Worm (Caenorhabditis elegans): Measurements from ENCODE around the gene F58G6.3.

Gene F58G6.3

ce11 chrIV:9655556-9655955 lies 2.2 kb downstream of the F58G6.3 start:
- TF ChIP-seq unc-86 (tag; optimal IDR thresholded peaks at IDR 0.05) (no peak), lin-14 (GFP tag; optimal IDR thresholded peaks at IDR 0.05) (peak; percentile 22), zag-1 (tag; optimal IDR thresholded peaks at IDR 0.05) (no peak), Y116A8C.19 (tag; optimal IDR thresholded peaks at IDR 0.05; ENCODE audit: borderline replicate concordance) (no peak)

ce11 chrIV:9657753-9658152 lies 4.4 kb downstream of the F58G6.3 start, which contains the start of gene acc-1:
TSS of gene acc-1 (plus strand) at chrIV:9658053.
- TF ChIP-seq elt-3 (tag; optimal IDR thresholded peaks at IDR 0.05) (no peak), aly-2 (tag; optimal IDR thresholded peaks at IDR 0.05) (no peak), ces-1 (GFP tag; optimal IDR thresholded peaks at IDR 0.05) (no peak), ztf-4 (tag; optimal IDR thresholded peaks at IDR 0.05) (no peak), egl-13 (tag; optimal IDR thresholded peaks at IDR 0.05) (no peak), tlp-1 (tag; optimal IDR thresholded peaks at IDR 0.05) (no peak), ama-1 (optimal IDR thresholded peaks at IDR 0.05) (no peak), efl-3 (GFP tag; optimal IDR thresholded peaks at IDR 0.05) (no peak), F16B12.6 (tag; optimal IDR thresholded peaks at IDR 0.05) (no peak), mdl-1 (tag; optimal IDR thresholded peaks at IDR 0.05) (no peak), lin-13 (GFP tag; optimal IDR thresholded peaks at IDR 0.05) (no peak), nhr-85 (tag) (no peak), mef-2 (tag; optimal IDR thresholded peaks at IDR 0.05) (no peak), vab-15 (tag; optimal IDR thresholded peaks at IDR 0.05) (no peak), ets-5 (GFP tag; IDR thresholded peaks at IDR 0.05) (no peak), dsc-1 (tag; optimal IDR thresholded peaks at IDR 0.05) (no peak)

DNA sequence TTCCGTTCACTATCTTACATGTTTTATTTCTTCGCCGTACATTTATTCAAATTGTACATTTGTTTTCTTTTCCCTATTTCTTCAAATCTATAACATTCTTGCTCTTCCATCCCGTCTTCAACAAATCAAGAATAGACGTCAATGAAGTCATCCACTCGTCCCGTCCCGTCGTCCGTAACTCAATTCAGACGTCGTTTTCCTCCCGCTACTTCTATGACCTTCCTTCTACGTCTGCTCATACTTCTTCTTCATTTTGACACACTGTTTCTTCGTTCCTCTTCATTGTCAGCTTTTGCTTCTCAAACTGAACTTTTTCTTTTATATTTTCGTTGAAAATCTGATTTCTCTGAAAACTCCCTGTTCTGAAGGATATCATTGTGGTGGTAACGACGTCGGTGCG lies 6.7 kb downstream of the F58G6.3 start:
- TF ChIP-seq C34B4.2 (tag; optimal IDR thresholded peaks at IDR 0.05) = no peak
- TF ChIP-seq lin-14 (GFP tag; optimal IDR thresholded peaks at IDR 0.05) = peak; percentile 28
- no peak for TF ChIP-seq C04F5.9 (tag; optimal IDR thresholded peaks at IDR 0.05)
- no peak for TF ChIP-seq pag-3 (tag; optimal IDR thresholded peaks at IDR 0.05; ENCODE audit: borderline replicate concordance, insufficient read depth)
- TF ChIP-seq nhr-71 (tag; optimal IDR thresholded peaks at IDR 0.05) = no peak
- TF ChIP-seq fkh-10 (GFP tag; optimal IDR thresholded peaks at IDR 0.05) = peak; percentile 62
- no peak for TF ChIP-seq ceh-8 (GFP tag; optimal IDR thresholded peaks at IDR 0.05)
- no peak for TF ChIP-seq nhr-11 (tag; optimal IDR thresholded peaks at IDR 0.05)
- no peak for TF ChIP-seq aly-2 (tag; optimal IDR thresholded peaks at IDR 0.05)
- no peak for TF ChIP-seq hpl-2 (GFP tag; optimal IDR thresholded peaks at IDR 0.05)
- no peak for TF ChIP-seq ztf-11 (tag; optimal IDR thresholded peaks at IDR 0.05)
- TF ChIP-seq egl-13 (tag; optimal IDR thresholded peaks at IDR 0.05) = no peak
- no peak for TF ChIP-seq hlh-17 (GFP tag; optimal IDR thresholded peaks at IDR 0.05; ENCODE audit: borderline replicate concordance)
- TF ChIP-seq F16B12.6 (tag; optimal IDR thresholded peaks at IDR 0.05) = no peak

- TF ChIP-seq lin-14 (GFP tag; optimal IDR thresholded peaks at IDR 0.05) (peak; percentile 11), lsy-2 (tag; optimal IDR thresholded peaks at IDR 0.05) (peak in 1 of 2 experiments; percentile 10), nhr-85 (tag) (peak; percentile 73), unc-98 (GFP tag; IDR thresholded peaks at IDR 0.05) (no peak), lin-15B (tag; optimal IDR thresholded peaks at IDR 0.05) (no peak), elt-2 (tag; optimal IDR thresholded peaks at IDR 0.05) (peak; percentile 4), nhr-47 (tag; optimal IDR thresholded peaks at IDR 0.05) (peak; percentile 0), nhr-237 (tag; optimal IDR thresholded peaks at IDR 0.05) (no peak), mep-1 (tag; optimal IDR thresholded peaks at IDR 0.05) (peak; percentile 17), lin-35 (GFP tag; optimal IDR thresholded peaks at IDR 0.05) (no peak)
Measured at ce11 chrIV:9667084-9667483, 13.7 kb downstream of the F58G6.3 start.

Measured in whole organism, L1 larva.